Worm (Caenorhabditis elegans) whole organism, L2 larva: ENCODE results near the gene F59B8.1.

Experiments
- C34F6.9 ChIP-seq: fragments of 150-350 bp; optimal IDR thresholded peaks from 2 replicates; lab custom pipeline; 2014; ENCODE audit warnings: missing biosample characterization, missing genetic modification characterization
- F13H6.1 ChIP-seq: sonication (generic microtip); optimal IDR thresholded peaks from 2 replicates; lab custom pipeline; 2016; ENCODE audit warnings: missing genetic modification characterization, missing compliant biosample characterization
- Y55F3AM.14 ChIP-seq: fragments of 200-800 bp; sonication (Bioruptor generic); optimal IDR thresholded peaks from 2 replicates; lab custom pipeline; 2018; ENCODE audit warnings: mild to moderate bottlenecking, missing genetic modification characterization, missing compliant biosample characterization
- ZK546.5 ChIP-seq: sonication (generic microtip); optimal IDR thresholded peaks from 2 replicates; lab custom pipeline; 2017; ENCODE audit warnings: missing biosample characterization, missing genetic modification characterization
- alr-1 ChIP-seq: fragments of 150-350 bp; optimal IDR thresholded peaks from 2 replicates; lab custom pipeline; 2014; ENCODE audit warnings: missing biosample characterization, missing genetic modification characterization
- aly-2 ChIP-seq: fragments of 150-350 bp; optimal IDR thresholded peaks from 2 replicates; lab custom pipeline; 2014; ENCODE audit warnings: missing biosample characterization, missing genetic modification characterization
- ceh-82 ChIP-seq: fragments of 150-350 bp; optimal IDR thresholded peaks from 2 replicates; lab custom pipeline; 2014; ENCODE audit warnings: missing biosample characterization, missing genetic modification characterization
- crh-2 ChIP-seq: sonication (generic microtip); optimal IDR thresholded peaks from 2 replicates; lab custom pipeline; 2017; ENCODE audit warnings: missing biosample characterization, missing genetic modification characterization
- dmd-4 ChIP-seq: sonication (generic microtip); optimal IDR thresholded peaks from 2 replicates; lab custom pipeline; 2017; ENCODE audit warnings: missing biosample characterization, missing genetic modification characterization
- egl-27 ChIP-seq: sonication (generic microtip); optimal IDR thresholded peaks from 3 replicates; lab custom pipeline; 2017; ENCODE audit warnings: missing biosample characterization, missing genetic modification reagents, missing genetic modification characterization
- elt-1 ChIP-seq: fragments of 150-350 bp; optimal IDR thresholded peaks from 2 replicates; lab custom pipeline; 2014; ENCODE audit warnings: missing biosample characterization, missing genetic modification characterization
- elt-3 ChIP-seq: sonication (generic microtip); optimal IDR thresholded peaks from 2 replicates; lab custom pipeline; 2017; ENCODE audit warnings: missing biosample characterization, missing genetic modification characterization
- fos-1 ChIP-seq: fragments of 150-350 bp; optimal IDR thresholded peaks from 2 replicates; lab custom pipeline; 2014; ENCODE audit warnings: missing biosample characterization, missing genetic modification characterization
- lin-11 ChIP-seq: fragments of 150-350 bp; sonication (generic microtip); optimal IDR thresholded peaks from 2 replicates; lab custom pipeline; 2014; ENCODE audit warnings: missing biosample characterization, missing genetic modification characterization, inconsistent platforms, mixed read lengths
- lsy-2 ChIP-seq, 2 experiments: fragments of 150-350 bp in 1 of 2; sonication (generic microtip) in 1 of 2; optimal IDR thresholded peaks; 2 replicates each; lab custom pipeline; 2014 to 2017; ENCODE audit warnings: missing biosample characterization in 2 of 2, missing genetic modification characterization in 2 of 2
- mbf-1 ChIP-seq: sonication (generic microtip); optimal IDR thresholded peaks from 2 replicates; lab custom pipeline; 2017; ENCODE audit warnings: missing biosample characterization, missing genetic modification characterization
- mdl-1 ChIP-seq, 2 experiments: fragments of 150-350 bp in 1 of 2; sonication (generic microtip) in 1 of 2; optimal IDR thresholded peaks; 2 replicates each; lab custom pipeline; 2017; ENCODE audit warnings: missing biosample characterization in 2 of 2, missing genetic modification characterization in 2 of 2
- nhr-10 ChIP-seq: sonication (generic microtip); optimal IDR thresholded peaks from 2 replicates; lab custom pipeline; 2017; ENCODE audit warnings: missing biosample characterization, missing genetic modification characterization
- nhr-11 ChIP-seq: fragments of 150-350 bp; optimal IDR thresholded peaks from 2 replicates; lab custom pipeline; 2014; ENCODE audit warnings: missing biosample characterization, missing genetic modification characterization
- nhr-12 ChIP-seq: fragments of 150-350 bp; optimal IDR thresholded peaks from 2 replicates; lab custom pipeline; 2014; ENCODE audit warnings: missing biosample characterization, missing genetic modification characterization
- nhr-129 ChIP-seq: fragments of 150-350 bp; optimal IDR thresholded peaks from 2 replicates; lab custom pipeline; 2014; ENCODE audit warnings: missing biosample characterization, missing genetic modification characterization
- nhr-237 ChIP-seq: fragments of 150-350 bp; optimal IDR thresholded peaks from 2 replicates; lab custom pipeline; 2014; ENCODE audit warnings: missing biosample characterization, missing genetic modification characterization
- nhr-25 ChIP-seq: fragments of 150-350 bp; sonication (generic microtip); optimal IDR thresholded peaks from 3 replicates; lab custom pipeline; 2014; ENCODE audit warnings: missing biosample characterization, missing genetic modification characterization
- nhr-77 ChIP-seq: fragments of 150-350 bp; optimal IDR thresholded peaks from 2 replicates; lab custom pipeline; 2014; ENCODE audit warnings: missing biosample characterization, missing genetic modification characterization
- peb-1 ChIP-seq: fragments of 150-350 bp; optimal IDR thresholded peaks from 2 replicates; lab custom pipeline; 2014; ENCODE audit warnings: missing biosample characterization, missing genetic modification characterization
- sem-4 ChIP-seq: fragments of 150-350 bp; optimal IDR thresholded peaks from 2 replicates; lab custom pipeline; 2014; ENCODE audit warnings: missing biosample characterization, missing genetic modification reagents, missing genetic modification characterization
- sma-3 ChIP-seq: sonication (generic microtip); optimal IDR thresholded peaks from 2 replicates; lab custom pipeline; 2016; ENCODE audit warnings: missing genetic modification reagents, missing genetic modification characterization, missing compliant biosample characterization
- snpc-4 ChIP-seq: fragments of 150-350 bp; optimal IDR thresholded peaks from 2 replicates; lab custom pipeline; 2014; ENCODE audit warnings: missing biosample characterization, missing genetic modification characterization
- unc-39 ChIP-seq: fragments of 150-350 bp; optimal IDR thresholded peaks from 2 replicates; lab custom pipeline; 2014; ENCODE audit warnings: missing biosample characterization, missing genetic modification characterization
- unc-55 ChIP-seq: fragments of 150-350 bp; sonication (generic microtip); optimal IDR thresholded peaks from 3 replicates; lab custom pipeline; 2014; ENCODE audit warnings: missing biosample characterization, missing genetic modification reagents, missing genetic modification characterization
- unc-62 ChIP-seq: fragments of 150-350 bp; optimal IDR thresholded peaks from 2 replicates; lab custom pipeline; 2014; ENCODE audit warnings: missing biosample characterization, missing genetic modification reagents, missing genetic modification characterization
- zag-1 ChIP-seq: fragments of 150-350 bp; optimal IDR thresholded peaks from 2 replicates; lab custom pipeline; 2014; ENCODE audit warnings: missing biosample characterization, missing genetic modification characterization
- ztf-1 ChIP-seq: fragments of 200-800 bp; sonication (Bioruptor generic); conservative IDR thresholded peaks from 2 replicates; pipeline ENCODE4 v1.3.6; 2022; ENCODE audit warnings: missing genetic modification characterization, missing compliant biosample characterization
- ztf-4 ChIP-seq: fragments of 150-350 bp; optimal IDR thresholded peaks from 2 replicates; lab custom pipeline; 2014; ENCODE audit warnings: missing biosample characterization, missing genetic modification characterization

Gene F59B8.1

ce11 chrIV:9477135-9477928 is 49.3 kb downstream of the F59B8.1 start, which contains the start of gene wrt-3 (continued):
- TF ChIP-seq nhr-11 (tag; lab: Kevin White, UChicago) (peak; percentile 15), aly-2 (tag; lab: Kevin White, UChicago) (no peak), sma-3 (GFP tag; lab: Kevin White, UChicago) (peak; percentile 44), lin-11 (tag; lab: Kevin White, UChicago) (no peak), unc-62 (GFP tag; lab: Kevin White, UChicago) (no peak), mbf-1 (tag; lab: Kevin White, UChicago) (no peak), lsy-2 (tag; optimal IDR thresholded peaks at IDR 0.05; lab: Kevin White, UChicago) (no peak)

- TF ChIP-seq nhr-237 (tag; lab: Kevin White, UChicago) (no peak), sem-4 (no peak), unc-55 (GFP tag; lab: Kevin White, UChicago) (no peak), alr-1 (tag; lab: Kevin White, UChicago) (no peak), ztf-1 (GFP tag; lab: Robert Waterston, UW) (no peak), elt-1 (tag; lab: Kevin White, UChicago) (no peak), ZK546.5 (tag; lab: Kevin White, UChicago) (no peak), C34F6.9 (no peak), elt-3 (tag; lab: Kevin White, UChicago) (no peak), nhr-129 (no peak), ztf-4 (no peak), snpc-4 (tag; lab: Kevin White, UChicago) (no peak), aly-2 (tag; lab: Kevin White, UChicago) (no peak), crh-2 (tag; lab: Kevin White, UChicago) (no peak), ceh-82 (tag; lab: Kevin White, UChicago) (no peak), nhr-10 (no peak), nhr-77 (tag; lab: Kevin White, UChicago) (no peak), sma-3 (GFP tag; lab: Kevin White, UChicago) (no peak), Y55F3AM.14 (GFP tag; lab: Kevin White, UChicago) (no peak), mdl-1 (tag; optimal IDR thresholded peaks at IDR 0.05; lab: Kevin White, UChicago) (no peak)
Measured at ce11 chrIV:9480936-9481335, 52.9 kb downstream of the F59B8.1 start, which contains the start of gene cng-3. Gene cng-3, minus strand, starts transcription at chrIV:9481037.

- TF ChIP-seq snpc-4 (tag; lab: Kevin White, UChicago) (no peak), ztf-4 (no peak), ZK546.5 (tag; lab: Kevin White, UChicago) (no peak), nhr-25 (tag; lab: Kevin White, UChicago) (no peak), egl-27 (tag; lab: Kevin White, UChicago) (no peak), F13H6.1 (tag; lab: Kevin White, UChicago) (no peak), mbf-1 (tag; lab: Kevin White, UChicago) (no peak)
Measured at ce11 chrIV:9485040-9485439, 57.0 kb downstream of the F59B8.1 start, which contains the start of gene gadr-2. Gene gadr-2, minus strand, starts transcription at chrIV:9485140.

ce11 chrIV:9485972-9486371 is 57.9 kb downstream of the F59B8.1 start, which contains the start of gene sru-2:
Gene sru-2, plus strand, starts transcription at chrIV:9486272.
- TF ChIP-seq fos-1 (tag; lab: Kevin White, UChicago) (no peak), nhr-12 (tag; lab: Kevin White, UChicago) (no peak), mdl-1 (tag; optimal IDR thresholded peaks at IDR 0.05; lab: Kevin White, UChicago) (no peak), unc-39 (tag; lab: Kevin White, UChicago) (no peak), ceh-82 (tag; lab: Kevin White, UChicago) (no peak), mbf-1 (tag; lab: Kevin White, UChicago) (no peak), peb-1 (no peak)

- no peak for TF ChIP-seq dmd-4 (tag; lab: Kevin White, UChicago)
- TF ChIP-seq lsy-2 (tag; optimal IDR thresholded peaks at IDR 0.05; lab: Kevin White, UChicago) = no peak
- no peak for TF ChIP-seq zag-1 (tag; lab: Kevin White, UChicago)
- no peak for TF ChIP-seq alr-1 (tag; lab: Kevin White, UChicago)
- no peak for TF ChIP-seq Y55F3AM.14 (GFP tag; lab: Kevin White, UChicago)
- TF ChIP-seq, all 48 proteins: peak for 0
Measured at ce11 chrIV:9486779-9487178, 58.7 kb downstream of the F59B8.1 start.
